Fruit fly (Drosophila melanogaster) whole organism, prepupa: ENCODE measurements around the gene mof.

ENCODE experiments used
- CG10631 ChIP-seq: fragments of 200-800 bp; sonication (Bioruptor generic); optimal IDR thresholded peaks from 2 replicates; lab custom pipeline; 2016; ENCODE audit warnings: missing biosample characterization, missing genetic modification characterization
- CG10669 ChIP-seq: fragments of 200-800 bp; sonication (Bioruptor generic); optimal IDR thresholded peaks from 3 replicates; lab custom pipeline; 2018; ENCODE audit warnings: missing biosample characterization, mild to moderate bottlenecking, missing genetic modification characterization, moderate library complexity
- CG15336 ChIP-seq: fragments of 200-800 bp; sonication (Bioruptor generic); IDR thresholded peaks from 2 replicates; pipeline ENCODE4 v1.3.6; 2022; ENCODE audit warnings: missing biosample characterization, missing genetic modification characterization
- CG32006 ChIP-seq: fragments of 200-800 bp; sonication (Bioruptor generic); optimal IDR thresholded peaks from 3 replicates; lab custom pipeline; 2017; ENCODE audit warnings: missing biosample characterization, mild to moderate bottlenecking, missing genetic modification characterization
- CG3919 ChIP-seq: fragments of 200-800 bp; sonication (Bioruptor generic); optimal IDR thresholded peaks from 3 replicates; lab custom pipeline; 2016; ENCODE audit warnings: missing biosample characterization, missing genetic modification characterization
- CG6854 ChIP-seq: fragments of 200-800 bp; sonication (Bioruptor generic); optimal IDR thresholded peaks from 2 replicates; lab custom pipeline; 2017; ENCODE audit warnings: missing biosample characterization, mild to moderate bottlenecking, missing genetic modification characterization
- CG8319 ChIP-seq: fragments of 200-800 bp; sonication (Bioruptor generic); optimal IDR thresholded peaks from 3 replicates; lab custom pipeline; 2016; ENCODE audit warnings: missing biosample characterization, missing genetic modification characterization
- CG8632 ChIP-seq: fragments of 200-800 bp; sonication (Bioruptor generic); optimal IDR thresholded peaks from 3 replicates; lab custom pipeline; 2016; ENCODE audit warnings: missing biosample characterization, missing genetic modification characterization
- CG9139 ChIP-seq: fragments of 200-800 bp; sonication (Bioruptor generic); optimal IDR thresholded peaks from 3 replicates; lab custom pipeline; 2017; ENCODE audit warnings: missing biosample characterization, mild to moderate bottlenecking, missing genetic modification characterization
- Eip93F ChIP-seq: fragments of 200-800 bp; sonication (Bioruptor generic); optimal IDR thresholded peaks from 2 replicates; lab custom pipeline; 2016; ENCODE audit warnings: missing biosample characterization, mild to moderate bottlenecking, missing genetic modification characterization
- Lpt ChIP-seq: fragments of 200-800 bp; sonication (Bioruptor generic); optimal IDR thresholded peaks from 3 replicates; lab custom pipeline; 2016; ENCODE audit warnings: missing biosample characterization, missing genetic modification characterization
- OdsH ChIP-seq: fragments of 200-800 bp; sonication (Bioruptor generic); optimal IDR thresholded peaks from 3 replicates; lab custom pipeline; 2016; ENCODE audit warnings: missing biosample characterization, missing genetic modification characterization
- Smox ChIP-seq: fragments of 200-800 bp; sonication (Bioruptor generic); optimal IDR thresholded peaks from 3 replicates; lab custom pipeline; 2016; ENCODE audit warnings: missing biosample characterization, missing genetic modification characterization
- Sox102F ChIP-seq: fragments of 200-800 bp; sonication (Bioruptor generic); optimal IDR thresholded peaks from 2 replicates; lab custom pipeline; 2016; ENCODE audit warnings: missing biosample characterization, mild to moderate bottlenecking, missing genetic modification characterization
- Sox15 ChIP-seq: fragments of 200-800 bp; sonication (Bioruptor generic); optimal IDR thresholded peaks from 3 replicates; lab custom pipeline; 2016; ENCODE audit warnings: missing biosample characterization, missing genetic modification characterization
- acj6 ChIP-seq: fragments of 200-800 bp; sonication (Bioruptor generic); optimal IDR thresholded peaks from 3 replicates; lab custom pipeline; 2016; ENCODE audit warnings: missing biosample characterization, missing genetic modification characterization
- dac ChIP-seq: fragments of 200-800 bp; sonication (Bioruptor generic); optimal IDR thresholded peaks from 2 replicates; lab custom pipeline; 2017; ENCODE audit warnings: missing biosample characterization, mild to moderate bottlenecking, missing genetic modification characterization
- eg ChIP-seq: fragments of 200-800 bp; sonication (Bioruptor generic); IDR thresholded peaks from 3 replicates; pipeline ENCODE4 v1.3.6; 2022; ENCODE audit warnings: missing biosample characterization, missing genetic modification characterization
- fd59A ChIP-seq: fragments of 200-800 bp; sonication (Bioruptor generic); optimal IDR thresholded peaks from 2 replicates; lab custom pipeline; 2017; ENCODE audit warnings: missing biosample characterization, mild to moderate bottlenecking, missing genetic modification characterization, missing genetic modification reagents
- fd85E ChIP-seq: fragments of 200-800 bp; sonication (Bioruptor generic); optimal IDR thresholded peaks from 3 replicates; lab custom pipeline; 2016; ENCODE audit warnings: missing biosample characterization, missing genetic modification characterization
- fkh ChIP-seq: fragments of 200-800 bp; sonication (Bioruptor generic); optimal IDR thresholded peaks from 3 replicates; lab custom pipeline; 2017; ENCODE audit warnings: missing biosample characterization, mild to moderate bottlenecking, missing genetic modification characterization, moderate library complexity
- pdm3 ChIP-seq: fragments of 200-800 bp; sonication (Bioruptor generic); optimal IDR thresholded peaks from 3 replicates; lab custom pipeline; 2016; ENCODE audit warnings: missing biosample characterization, missing genetic modification characterization
- ss ChIP-seq, 2 experiments: fragments of 200-800 bp; sonication (Bioruptor generic); optimal IDR thresholded peaks; 2 replicates in 1 of 2; 3 replicates in 1 of 2; lab custom pipeline; 2017 to 2018; ENCODE audit warnings: mild to moderate bottlenecking in 2 of 2, missing biosample characterization in 2 of 2, missing genetic modification characterization in 2 of 2, moderate library complexity in 1 of 2
- topi ChIP-seq: fragments of 200-800 bp; sonication (Bioruptor generic); optimal IDR thresholded peaks from 3 replicates; lab custom pipeline; 2016; ENCODE audit warnings: missing biosample characterization, missing genetic modification characterization

The mof gene

dm6 chrX:5844980-5845379 lies 31.7 kb downstream of the mof start, which contains the start of gene CG12729:
Gene CG12729, plus strand, starts transcription at chrX:5845280.
- TF ChIP-seq ss (GFP tag; optimal IDR thresholded peaks at IDR 0.05; lab: Kevin White, UChicago) = no peak
- TF ChIP-seq CG8319 (GFP tag; lab: Kevin White, UChicago) = no peak
- TF ChIP-seq Smox (GFP tag; lab: Kevin White, UChicago) = no peak
- no peak for TF ChIP-seq CG8632
- TF ChIP-seq Lpt (GFP tag; lab: Kevin White, UChicago) = no peak
- TF ChIP-seq Sox102F = no peak
- no peak for TF ChIP-seq pdm3
- no peak for TF ChIP-seq fd85E (GFP tag; lab: Kevin White, UChicago)
- no peak for TF ChIP-seq CG3919 (GFP tag; lab: Kevin White, UChicago)
- no peak for TF ChIP-seq CG6854 (GFP tag; lab: Kevin White, UChicago)
- no peak for TF ChIP-seq fd59A (GFP tag; lab: Kevin White, UChicago)
- TF ChIP-seq topi (GFP tag; lab: Kevin White, UChicago) = no peak
- TF ChIP-seq, all 60 proteins: peak for 0

- TF ChIP-seq Sox15 (GFP tag; lab: Kevin White, UChicago) = no peak
- TF ChIP-seq pdm3 = no peak
- no peak for TF ChIP-seq fd85E (GFP tag; lab: Kevin White, UChicago)
- TF ChIP-seq Eip93F (GFP tag; lab: Kevin White, UChicago) = no peak
- TF ChIP-seq CG8632 = no peak
- no peak for TF ChIP-seq CG15336
- no peak for TF ChIP-seq eg (GFP tag; lab: Robert Waterston, UW)
- TF ChIP-seq CG10669 (GFP tag; lab: Kevin White, UChicago) = no peak
- no peak for TF ChIP-seq acj6 (GFP tag; lab: Kevin White, UChicago)
- no peak for TF ChIP-seq topi (GFP tag; lab: Kevin White, UChicago)
- TF ChIP-seq dac = no peak
- TF ChIP-seq OdsH (GFP tag; lab: Kevin White, UChicago) = no peak
- TF ChIP-seq fkh = no peak
- TF ChIP-seq CG9139 (GFP tag; lab: Kevin White, UChicago) = no peak
- no peak for TF ChIP-seq CG10631
- TF ChIP-seq CG32006 = no peak
- TF ChIP-seq, all 60 proteins: peak for 0
These were observed 36.9 kb downstream of the mof start for dm6 chrX:5839737-5840136.
